Fruit fly (Drosophila melanogaster): ENCODE measurements around the gene CG43390.

The CG43390 gene

DNA sequence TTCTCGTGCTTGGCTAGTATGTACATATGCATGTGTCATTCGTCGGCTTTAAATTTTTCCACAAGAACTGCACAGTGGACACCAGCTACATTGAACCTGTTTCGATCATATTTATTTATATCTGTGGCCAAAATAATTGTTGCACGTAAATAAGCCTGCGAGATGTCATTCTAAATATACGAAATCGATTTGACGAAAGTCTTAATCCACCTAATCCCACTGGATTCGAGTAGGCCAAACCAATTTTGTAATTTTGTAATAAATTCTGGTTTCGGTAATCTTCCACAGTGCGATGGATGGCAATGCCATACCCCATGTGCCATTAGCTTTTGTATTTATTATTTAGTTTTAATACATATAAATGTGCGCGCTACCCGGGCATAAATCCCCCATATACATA, 36.8 kb downstream of the CG43390 start (continued):
- TF ChIP-seq Nf-YC (tag; optimal IDR thresholded peaks at IDR 0.05) (no peak), Neu2 (GFP tag; optimal IDR thresholded peaks at IDR 0.05; ENCODE audit: borderline replicate concordance) (no peak), CG15601 (tag; optimal IDR thresholded peaks at IDR 0.05) (no peak), CG13894 (tag; optimal IDR thresholded peaks at IDR 0.05) (no peak), CG10462 (GFP tag; optimal IDR thresholded peaks at IDR 0.05) (no peak), Camta (GFP tag; optimal IDR thresholded peaks at IDR 0.05) (no peak), CG14710 (tag; optimal IDR thresholded peaks at IDR 0.05) (no peak), CG11560 (tag; IDR thresholded peaks at IDR 0.05) (no peak), CG34376 (GFP tag; optimal IDR thresholded peaks at IDR 0.05) (no peak), Ets97D (GFP tag; optimal IDR thresholded peaks at IDR 0.05) (no peak), NK7.1 (GFP tag; optimal IDR thresholded peaks at IDR 0.05) (no peak), kni (GFP tag; optimal IDR thresholded peaks at IDR 0.05) (no peak), CG7987 (GFP tag; optimal IDR thresholded peaks at IDR 0.05) (no peak), gcm2 (GFP tag; optimal IDR thresholded peaks at IDR 0.05) (no peak), CG15514 (GFP tag; optimal IDR thresholded peaks at IDR 0.05) (no peak), Atf6 (GFP tag; IDR thresholded peaks at IDR 0.05) (no peak), CG2120 (GFP tag; optimal IDR thresholded peaks at IDR 0.05) (peak; percentile 26), CG2202 (tag; optimal IDR thresholded peaks at IDR 0.05) (no peak), CG11093 (GFP tag; IDR thresholded peaks at IDR 0.05) (no peak), CG7271 (tag; optimal IDR thresholded peaks at IDR 0.05) (no peak), CG33213 (GFP tag; optimal IDR thresholded peaks at IDR 0.05) (no peak), CG32767 (GFP tag; IDR thresholded peaks at IDR 0.05) (no peak), sima (GFP tag; optimal IDR thresholded peaks at IDR 0.05) (no peak), Meics (GFP tag; optimal IDR thresholded peaks at IDR 0.05) (peak; percentile 3), CG4707 (GFP tag; optimal IDR thresholded peaks at IDR 0.05) (no peak), ERR (GFP tag; optimal IDR thresholded peaks at IDR 0.05) (no peak), da (GFP tag; optimal IDR thresholded peaks at IDR 0.05) (no peak), CG9797 (GFP tag; optimal IDR thresholded peaks at IDR 0.05) (no peak), CG12769 (tag; optimal IDR thresholded peaks at IDR 0.05) (peak; percentile 45), CG10267 (tag; optimal IDR thresholded peaks at IDR 0.05) (no peak), CG2129 (GFP tag; IDR thresholded peaks at IDR 0.05; ENCODE audit: partially characterized antibody) (no peak), CG17328 (GFP tag; IDR thresholded peaks at IDR 0.05) (no peak), amos (GFP tag; IDR thresholded peaks at IDR 0.05; ENCODE audit: partially characterized antibody) (no peak), CG11695 (GFP tag; IDR thresholded peaks at IDR 0.05) (no peak), CG13123 (GFP tag; optimal IDR thresholded peaks at IDR 0.05) (no peak), tna (GFP tag; IDR thresholded peaks at IDR 0.05; ENCODE audit: partially characterized antibody) (no peak), sd (tag; optimal IDR thresholded peaks at IDR 0.05) (peak; percentile 10), Rfx (GFP tag; IDR thresholded peaks at IDR 0.05) (0 out of 2 replicates have a peak, but pooled peaks have one; percentile 33), CG15073 (GFP tag; optimal IDR thresholded peaks at IDR 0.05) (no peak), scrt (GFP tag; optimal IDR thresholded peaks at IDR 0.05) (no peak), CG12104 (GFP tag; optimal IDR thresholded peaks at IDR 0.05) (no peak), CG11247 (GFP tag; IDR thresholded peaks at IDR 0.05) (no peak), CG3726 (GFP tag; IDR thresholded peaks at IDR 0.05) (no peak), row (GFP tag; IDR thresholded peaks at IDR 0.05) (no peak), grau (tag; optimal IDR thresholded peaks at IDR 0.05) (peak; percentile 55), Hmx (GFP tag; optimal IDR thresholded peaks at IDR 0.05) (no peak), tx (GFP tag; optimal IDR thresholded peaks at IDR 0.05) (no peak), gsb (GFP tag; IDR thresholded peaks at IDR 0.05) (no peak), nom (GFP tag; optimal IDR thresholded peaks at IDR 0.05) (no peak), slbo (GFP tag; IDR thresholded peaks at IDR 0.05) (peak; percentile 23; the same call in 1 of the 2 replicates), CG7786 (GFP tag; optimal IDR thresholded peaks at IDR 0.05) (no peak), CG1647 (GFP tag; optimal IDR thresholded peaks at IDR 0.05) (no peak)
